Worm (Caenorhabditis elegans) whole organism, L3 larva: ENCODE data around the gene nlp-36.

ENCODE experiments used
- ceh-28 ChIP-seq: fragments of 150-350 bp; optimal IDR thresholded peaks from 2 replicates; lab custom pipeline; 2014; ENCODE audit warnings: missing biosample characterization, missing genetic modification reagents, missing genetic modification characterization
- ceh-82 ChIP-seq: fragments of 150-350 bp; optimal IDR thresholded peaks from 2 replicates; lab custom pipeline; 2014; ENCODE audit warnings: missing biosample characterization, missing genetic modification characterization
- daf-12 ChIP-seq: fragments of 150-350 bp; optimal IDR thresholded peaks from 2 replicates; lab custom pipeline; 2014; ENCODE audit warnings: missing biosample characterization, missing genetic modification reagents, missing genetic modification characterization
- elt-2 ChIP-seq: sonication (generic microtip); optimal IDR thresholded peaks from 2 replicates; lab custom pipeline; 2016; ENCODE audit warnings: missing genetic modification reagents, mild to moderate bottlenecking, missing genetic modification characterization, missing compliant biosample characterization
- fkh-10 ChIP-seq: sonication (generic microtip); optimal IDR thresholded peaks from 2 replicates; lab custom pipeline; 2017; ENCODE audit warnings: missing biosample characterization, missing genetic modification reagents, missing genetic modification characterization
- jun-1 ChIP-seq: fragments of 150-350 bp; optimal IDR thresholded peaks from 2 replicates; lab custom pipeline; 2014; ENCODE audit warnings: missing biosample characterization, missing genetic modification reagents, missing genetic modification characterization
- nhr-12 ChIP-seq: fragments of 150-350 bp; optimal IDR thresholded peaks from 2 replicates; lab custom pipeline; 2014; ENCODE audit warnings: missing biosample characterization, missing genetic modification characterization
- nhr-67 ChIP-seq: fragments of 150-350 bp; optimal IDR thresholded peaks from 2 replicates; lab custom pipeline; 2014; ENCODE audit warnings: missing biosample characterization, missing genetic modification characterization
- nhr-77 ChIP-seq: fragments of 150-350 bp; optimal IDR thresholded peaks from 2 replicates; lab custom pipeline; 2014; ENCODE audit warnings: missing biosample characterization, missing genetic modification characterization
- skn-1 ChIP-seq: fragments of 150-350 bp; optimal IDR thresholded peaks from 2 replicates; lab custom pipeline; 2014; ENCODE audit warnings: missing biosample characterization, missing genetic modification characterization
- snpc-4 ChIP-seq: fragments of 150-350 bp; optimal IDR thresholded peaks from 2 replicates; lab custom pipeline; 2014; ENCODE audit warnings: missing biosample characterization, missing genetic modification characterization
- ztf-11 ChIP-seq: fragments of 150-350 bp; optimal IDR thresholded peaks from 2 replicates; lab custom pipeline; 2014; ENCODE audit warnings: missing biosample characterization, missing genetic modification characterization

DNA sequence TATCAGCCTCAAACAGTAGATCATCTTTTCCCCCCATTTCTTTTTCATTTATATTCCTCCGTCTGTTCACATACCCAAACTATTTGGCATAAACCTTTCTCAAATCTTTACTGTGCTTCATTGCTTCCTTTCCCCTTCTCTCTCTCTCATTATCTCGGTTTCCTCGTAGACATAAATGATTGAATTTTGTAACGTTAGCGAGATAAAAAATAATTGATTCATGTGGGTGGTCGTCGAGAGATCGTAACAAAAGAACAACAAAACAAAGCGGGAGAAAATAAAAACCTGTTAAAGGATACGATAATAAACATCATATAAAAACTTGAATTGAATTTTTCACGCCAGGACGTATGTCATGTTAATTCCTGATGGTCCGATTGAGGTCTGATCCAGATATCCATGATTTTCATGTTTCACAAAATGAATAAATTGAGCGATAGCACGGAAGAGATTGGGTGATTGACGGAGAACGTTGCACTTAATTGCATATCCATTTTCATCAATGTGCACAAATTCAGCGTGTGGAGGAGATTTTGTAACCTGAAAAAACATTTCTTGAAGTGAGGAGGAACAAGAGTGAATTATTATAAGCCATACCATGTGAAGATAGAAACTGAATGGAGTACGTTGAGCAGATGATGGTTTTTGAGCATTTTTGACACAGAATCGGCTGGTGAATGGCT is 25.6 kb upstream of the nlp-36 start:
- TF ChIP-seq jun-1 (tag; lab: Kevin White, UChicago) (no peak), ceh-28 (tag; lab: Kevin White, UChicago) (no peak), skn-1 (tag; lab: Kevin White, UChicago) (no peak), fkh-10 (GFP tag; lab: Kevin White, UChicago) (no peak), nhr-12 (tag; lab: Kevin White, UChicago) (no peak), nhr-67 (no peak), ztf-11 (tag; lab: Kevin White, UChicago) (no peak), daf-12 (tag; lab: Kevin White, UChicago) (no peak), ceh-82 (tag; lab: Kevin White, UChicago) (no peak), elt-2 (tag; lab: Kevin White, UChicago) (no peak), snpc-4 (tag; lab: Kevin White, UChicago) (no peak), nhr-77 (tag; lab: Kevin White, UChicago) (no peak)
